Worm (Caenorhabditis elegans) whole organism, young adult: Measurements from ENCODE around the gene srt-55.
A peak's percentile ranks its signal among the peaks of the same experiment; 100 is the strongest.

Source experiments
- C06A6.2 ChIP-seq: fragments of 200-800 bp; sonication (Bioruptor generic); conservative IDR thresholded peaks from 2 replicates; pipeline ENCODE4 v1.3.6; 2022; ENCODE audit warnings: missing genetic modification characterization, missing compliant biosample characterization
- D2030.7 ChIP-seq: fragments of 200-800 bp; sonication (Bioruptor generic); IDR thresholded peaks from 2 replicates; pipeline ENCODE4 v1.3.6; 2022; ENCODE audit warnings: missing genetic modification reagents, missing genetic modification characterization, missing compliant biosample characterization
- F10E7.11 ChIP-seq: sonication (generic microtip); optimal IDR thresholded peaks from 2 replicates; lab custom pipeline; 2017; ENCODE audit warnings: mild to moderate bottlenecking, missing genetic modification characterization, moderate library complexity, missing compliant biosample characterization
- F39B2.1 ChIP-seq: fragments of 200-800 bp; sonication (Bioruptor generic); IDR thresholded peaks from 2 replicates; pipeline ENCODE4 v1.3.6; 2022; ENCODE audit warnings: missing genetic modification reagents, missing genetic modification characterization, missing compliant biosample characterization
- F57A8.1 ChIP-seq: fragments of 200-800 bp; sonication (Bioruptor generic); optimal IDR thresholded peaks from 2 replicates; lab custom pipeline; 2018; ENCODE audit warnings: mild to moderate bottlenecking, missing genetic modification characterization, moderate library complexity, missing compliant biosample characterization
- K11D2.4 ChIP-seq: fragments of 200-800 bp; sonication (Bioruptor generic); IDR thresholded peaks from 2 replicates; pipeline ENCODE4 v1.3.6; 2022; ENCODE audit warnings: missing genetic modification reagents, missing genetic modification characterization, missing compliant biosample characterization
- K12H6.12 ChIP-seq: fragments of 200-800 bp; sonication (Bioruptor generic); optimal IDR thresholded peaks from 2 replicates; lab custom pipeline; 2018; ENCODE audit warnings: mild to moderate bottlenecking, missing genetic modification characterization, missing compliant biosample characterization
- Y56A3A.18 ChIP-seq: fragments of 200-800 bp; sonication (Bioruptor generic); IDR thresholded peaks from 2 replicates; pipeline ENCODE4 v1.3.6; 2022; ENCODE audit warnings: missing genetic modification reagents, missing genetic modification characterization, missing compliant biosample characterization
- ZK185.1 ChIP-seq: sonication (generic microtip); optimal IDR thresholded peaks from 2 replicates; lab custom pipeline; 2016; ENCODE audit warnings: mild to moderate bottlenecking, missing genetic modification characterization, missing compliant biosample characterization; ENCODE audit not compliant: poor library complexity, severe bottlenecking
- athp-1 ChIP-seq: sonication (generic microtip); optimal IDR thresholded peaks from 2 replicates; lab custom pipeline; 2017; ENCODE audit warnings: mild to moderate bottlenecking, missing genetic modification characterization, missing compliant biosample characterization
- attf-5 ChIP-seq: fragments of 200-800 bp; sonication (Bioruptor generic); optimal IDR thresholded peaks from 2 replicates; lab custom pipeline; 2018; ENCODE audit warnings: mild to moderate bottlenecking, missing genetic modification characterization, missing compliant biosample characterization
- cebp-1 ChIP-seq, 2 experiments: fragments of 200-800 bp in 1 of 2; sonication (Bioruptor generic) in 1 of 2; sonication (generic microtip) in 1 of 2; IDR thresholded peaks in 1 of 2; optimal IDR thresholded peaks in 1 of 2; 2 replicates each; pipeline versions ENCODE4 v1.3.6 to Lab custom; 2017 to 2022; ENCODE audit warnings: missing compliant biosample characterization in 2 of 2, missing genetic modification characterization in 2 of 2, mild to moderate bottlenecking in 1 of 2, missing genetic modification reagents in 1 of 2, moderate library complexity in 1 of 2
- ceh-27 ChIP-seq: fragments of 200-800 bp; sonication (Bioruptor generic); optimal IDR thresholded peaks from 2 replicates; lab custom pipeline; 2018; ENCODE audit warnings: mild to moderate bottlenecking, missing genetic modification characterization, moderate library complexity, missing compliant biosample characterization
- dpl-1 ChIP-seq: fragments of 150-350 bp; optimal IDR thresholded peaks from 2 replicates; lab custom pipeline; 2014; ENCODE audit warnings: missing biosample characterization, missing genetic modification reagents, missing genetic modification characterization
- gei-17 ChIP-seq: fragments of 200-800 bp; sonication (Bioruptor generic); optimal IDR thresholded peaks from 2 replicates; lab custom pipeline; 2018; ENCODE audit warnings: mild to moderate bottlenecking, missing genetic modification characterization, missing compliant biosample characterization
- hlh-12 ChIP-seq: sonication (generic microtip); optimal IDR thresholded peaks from 2 replicates; lab custom pipeline; 2016; ENCODE audit warnings: missing genetic modification characterization, missing compliant biosample characterization
- hrde-1 ChIP-seq: sonication (generic microtip); optimal IDR thresholded peaks from 2 replicates; lab custom pipeline; 2016; ENCODE audit warnings: missing genetic modification characterization, mild to moderate bottlenecking, missing compliant biosample characterization, moderate library complexity, missing genotype, missing genetic modification reagents, borderline replicate concordance
- lag-1 ChIP-seq: fragments of 200-800 bp; sonication (Bioruptor generic); IDR thresholded peaks from 2 replicates; pipeline ENCODE4 v1.3.6; 2022; ENCODE audit warnings: missing genetic modification reagents, missing genetic modification characterization, missing compliant biosample characterization
- let-526 ChIP-seq: fragments of 200-800 bp; sonication (Bioruptor generic); IDR thresholded peaks from 2 replicates; pipeline ENCODE4 v1.3.6; 2022; ENCODE audit warnings: missing genetic modification reagents, missing genetic modification characterization, missing compliant biosample characterization
- lin-40 ChIP-seq: sonication (generic microtip); optimal IDR thresholded peaks from 2 replicates; lab custom pipeline; 2016; ENCODE audit warnings: missing genetic modification characterization, mild to moderate bottlenecking, missing compliant biosample characterization, missing genotype, missing genetic modification reagents
- madf-6 ChIP-seq: fragments of 200-800 bp; sonication (Bioruptor generic); IDR thresholded peaks from 2 replicates; pipeline ENCODE4 v1.3.6; 2022; ENCODE audit warnings: missing genetic modification reagents, missing genetic modification characterization, missing compliant biosample characterization
- madf-8 ChIP-seq: fragments of 200-800 bp; sonication (Bioruptor generic); conservative IDR thresholded peaks from 2 replicates; pipeline ENCODE4 v1.3.6; 2022; ENCODE audit warnings: missing genetic modification reagents, missing genetic modification characterization, missing compliant biosample characterization
- mcd-1 ChIP-seq: fragments of 200-800 bp; sonication (Bioruptor generic); IDR thresholded peaks from 2 replicates; pipeline ENCODE4 v1.3.6; 2022; ENCODE audit warnings: missing genetic modification reagents, missing genetic modification characterization, missing compliant biosample characterization
- nfya-1 ChIP-seq: sonication (generic microtip); optimal IDR thresholded peaks from 2 replicates; lab custom pipeline; 2017; ENCODE audit warnings: antibody characterized with exemption, missing compliant biosample characterization, missing genetic modification characterization, borderline replicate concordance; ENCODE audit not compliant: insufficient read depth
- nfyb-1 ChIP-seq: fragments of 200-800 bp; sonication (Bioruptor generic); IDR thresholded peaks from 2 replicates; pipeline ENCODE4 v1.3.6; 2022; ENCODE audit warnings: missing genetic modification reagents, missing genetic modification characterization, missing compliant biosample characterization
- nhr-90 ChIP-seq: sonication (generic microtip); optimal IDR thresholded peaks from 2 replicates; lab custom pipeline; 2016; ENCODE audit warnings: missing genotype, mild to moderate bottlenecking, missing genetic modification characterization, missing compliant biosample characterization
- rpc-1 ChIP-seq, 2 experiments: fragments of 150-350 bp in 1 of 2; sonication (generic microtip) in 1 of 2; optimal IDR thresholded peaks; 2 replicates each; lab custom pipeline; 2014 to 2018; ENCODE audit warnings: missing biosample characterization in 1 of 2, missing genetic modification characterization in 1 of 2, missing genetic modification reagents in 1 of 2, missing genotype in 1 of 2
- snpc-1.3 ChIP-seq: sonication (generic microtip); optimal IDR thresholded peaks from 2 replicates; lab custom pipeline; 2017; ENCODE audit warnings: missing genetic modification characterization, mild to moderate bottlenecking, missing compliant biosample characterization, antibody characterized with exemption, moderate library complexity, missing genotype, missing genetic modification reagents; ENCODE audit not compliant: insufficient read depth
- somi-1 ChIP-seq: fragments of 200-800 bp; sonication (Bioruptor generic); optimal IDR thresholded peaks from 2 replicates; lab custom pipeline; 2018; ENCODE audit warnings: mild to moderate bottlenecking, missing genetic modification characterization, missing compliant biosample characterization
- tbx-9 ChIP-seq: sonication (generic microtip); optimal IDR thresholded peaks from 2 replicates; lab custom pipeline; 2016; ENCODE audit warnings: borderline replicate concordance, missing genetic modification characterization, inconsistent platforms, missing compliant biosample characterization
- xnd-1 ChIP-seq: sonication (generic microtip); optimal IDR thresholded peaks from 2 replicates; lab custom pipeline; 2016; ENCODE audit warnings: missing genotype, missing genetic modification reagents, missing genetic modification characterization, missing compliant biosample characterization
- zfh-2 ChIP-seq: fragments of 200-800 bp; sonication (Bioruptor generic); conservative IDR thresholded peaks from 2 replicates; pipeline ENCODE4 v1.3.6; 2022; ENCODE audit warnings: missing genetic modification reagents, missing genetic modification characterization, missing compliant biosample characterization
- ztf-18 ChIP-seq: sonication (generic microtip); optimal IDR thresholded peaks from 2 replicates; lab custom pipeline; 2016; ENCODE audit warnings: missing genotype, mild to moderate bottlenecking, missing genetic modification characterization, missing compliant biosample characterization
- ztf-22 ChIP-seq: fragments of 200-800 bp; sonication (Bioruptor generic); optimal IDR thresholded peaks from 2 replicates; lab custom pipeline; 2018; ENCODE audit warnings: mild to moderate bottlenecking, missing genetic modification characterization, moderate library complexity, missing compliant biosample characterization
- ztf-25 ChIP-seq: fragments of 200-800 bp; sonication (Bioruptor generic); IDR thresholded peaks from 2 replicates; pipeline ENCODE4 v1.3.6; 2022; ENCODE audit warnings: missing genetic modification reagents, missing genetic modification characterization, missing compliant biosample characterization
- ztf-28 ChIP-seq: fragments of 200-800 bp; sonication (Bioruptor generic); IDR thresholded peaks from 2 replicates; pipeline ENCODE4 v1.3.6; 2022; ENCODE audit warnings: missing genetic modification reagents, missing genetic modification characterization, missing compliant biosample characterization

srt-55 gene

ce11 chrIII:10153003-10153402 lies 46.7 kb upstream of the srt-55 start (continued):
- no peak for TF ChIP-seq F10E7.11 (tag; lab: Kevin White, UChicago)
- TF ChIP-seq cebp-1 (GFP tag; IDR thresholded peaks at IDR 0.05; lab: Robert Waterston, UW) = no peak
- TF ChIP-seq cebp-1 (tag; optimal IDR thresholded peaks at IDR 0.05; lab: Kevin White, UChicago) = peak; percentile 33
- no peak for TF ChIP-seq xnd-1
- TF ChIP-seq dpl-1 (GFP tag; lab: Kevin White, UChicago) = no peak
- peak; percentile 48; the same call in 1 of the 2 replicates for TF ChIP-seq K11D2.4 (GFP tag; lab: Robert Waterston, UW)
- no peak for TF ChIP-seq F39B2.1 (GFP tag; lab: Robert Waterston, UW)
- no peak for TF ChIP-seq hrde-1 (tag; lab: Kevin White, UChicago)
- no peak for TF ChIP-seq ztf-25 (GFP tag; lab: Robert Waterston, UW)
- peak; percentile 2 for TF ChIP-seq ceh-27

- TF ChIP-seq ztf-28 (no peak), dpl-1 (GFP tag; lab: Kevin White, UChicago) (no peak), tbx-9 (tag; lab: Kevin White, UChicago) (no peak)
These were observed 46.2 kb upstream of the srt-55 start, which contains the start of gene nac-3 for ce11 chrIII:10152495-10152894. Gene nac-3 (plus strand): TSS chrIII:10152795.

ce11 chrIII:10151719-10152118 lies 45.4 kb upstream of the srt-55 start:
- TF ChIP-seq F57A8.1 (GFP tag; lab: Kevin White, UChicago) = no peak
- TF ChIP-seq nfyb-1 (GFP tag; lab: Robert Waterston, UW) = 0 out of 2 replicates have a peak, but pooled peaks have one; percentile 23
- TF ChIP-seq nfya-1 (tag; lab: Kevin White, UChicago) = no peak
- TF ChIP-seq hlh-12 (tag; lab: Kevin White, UChicago) = no peak
- TF ChIP-seq tbx-9 (tag; lab: Kevin White, UChicago) = no peak
- no peak for TF ChIP-seq madf-8 (GFP tag; lab: Robert Waterston, UW)
- TF ChIP-seq mcd-1 (GFP tag; lab: Robert Waterston, UW) = 0 out of 2 replicates have a peak, but pooled peaks have one; percentile 14
- TF ChIP-seq attf-5 = peak; percentile 14
- TF ChIP-seq rpc-1 (optimal IDR thresholded peaks at IDR 0.05; lab: Kevin White, UChicago) = no peak
- TF ChIP-seq rpc-1 (tag; optimal IDR thresholded peaks at IDR 0.05; lab: Kevin White, UChicago) = no peak
- peak; percentile 25 for TF ChIP-seq ztf-22 (GFP tag; lab: Kevin White, UChicago)
- no peak for TF ChIP-seq athp-1 (tag; lab: Kevin White, UChicago)
- TF ChIP-seq ZK185.1 = no peak
- no peak for TF ChIP-seq nhr-90
- no peak for TF ChIP-seq lag-1 (GFP tag; lab: Robert Waterston, UW)
- peak; percentile 72 for TF ChIP-seq K12H6.12 (tag; lab: Kevin White, UChicago)
- TF ChIP-seq D2030.7 (GFP tag; lab: Robert Waterston, UW) = no peak
- TF ChIP-seq ztf-18 (tag; lab: Kevin White, UChicago) = no peak
- TF ChIP-seq cebp-1 (GFP tag; IDR thresholded peaks at IDR 0.05; lab: Robert Waterston, UW) = no peak
- TF ChIP-seq cebp-1 (tag; optimal IDR thresholded peaks at IDR 0.05; lab: Kevin White, UChicago) = peak; percentile 38
- TF ChIP-seq let-526 (GFP tag; lab: Robert Waterston, UW) = no peak
- no peak for TF ChIP-seq lin-40 (tag; lab: Kevin White, UChicago)
- TF ChIP-seq K11D2.4 (GFP tag; lab: Robert Waterston, UW) = no peak
- TF ChIP-seq Y56A3A.18 = no peak
- TF ChIP-seq C06A6.2 (GFP tag; lab: Robert Waterston, UW) = no peak
- TF ChIP-seq madf-6 (GFP tag; lab: Robert Waterston, UW) = no peak
- no peak for TF ChIP-seq snpc-1.3 (tag; lab: Kevin White, UChicago)
- TF ChIP-seq zfh-2 = peak; percentile 88
- TF ChIP-seq somi-1 = no peak
- no peak for TF ChIP-seq gei-17 (GFP tag; lab: Kevin White, UChicago)
